Worm (Caenorhabditis elegans): Measurements from ENCODE around the gene nxf-2.

ce11 chrV:14421325-14421724 is 3.7 kb upstream of the nxf-2 start, which contains the start of gene dhs-22:
- TF ChIP-seq nhr-10 (tag; optimal IDR thresholded peaks at IDR 0.05) = no peak
- TF ChIP-seq unc-55 (GFP tag; optimal IDR thresholded peaks at IDR 0.05) = no peak

All from whole organism, L2 larva.